Fruit fly (Drosophila melanogaster): ENCODE measurements around the gene Arp8.

dm6 chrX:17828298-17829033, 32.1 kb downstream of the Arp8 start:
- TF ChIP-seq CG8478 (optimal IDR thresholded peaks at IDR 0.05) (no peak), CTCF (optimal IDR thresholded peaks at IDR 0.05) (no peak)

Data from S2 (cell line).